Worm (Caenorhabditis elegans) whole organism, early embryonic: ENCODE results near the gene lgc-42.

Experiments used
- B0310.2 ChIP-seq: sonication (generic microtip); optimal IDR thresholded peaks from 2 replicates; lab custom pipeline; 2016; ENCODE audit warnings: mild to moderate bottlenecking, missing genetic modification characterization, missing compliant biosample characterization
- F13C5.2 ChIP-seq: sonication (generic microtip); optimal IDR thresholded peaks from 2 replicates; lab custom pipeline; 2017; ENCODE audit warnings: mild to moderate bottlenecking, missing genetic modification characterization, inconsistent platforms, missing compliant biosample characterization
- ama-1 ChIP-seq: fragments of 150-350 bp; optimal IDR thresholded peaks from 2 replicates; lab custom pipeline; 2014
- ceh-13 ChIP-seq: fragments of 200-800 bp; sonication (Bioruptor generic); optimal IDR thresholded peaks from 2 replicates; lab custom pipeline; 2018; ENCODE audit warnings: mild to moderate bottlenecking, missing genetic modification characterization, missing compliant biosample characterization
- ceh-36 ChIP-seq: sonication (generic microtip); optimal IDR thresholded peaks from 2 replicates; lab custom pipeline; 2016; ENCODE audit warnings: missing genetic modification characterization, inconsistent platforms, missing compliant biosample characterization
- ets-7 ChIP-seq: sonication (generic microtip); optimal IDR thresholded peaks from 2 replicates; lab custom pipeline; 2016; ENCODE audit warnings: missing genotype, missing genetic modification characterization, missing compliant biosample characterization
- flt-1 ChIP-seq: fragments of 200-800 bp; sonication (Bioruptor generic); IDR thresholded peaks from 2 replicates; pipeline ENCODE4 v1.3.6; 2022; ENCODE audit warnings: missing genetic modification characterization, missing compliant biosample characterization
- hmbx-1 ChIP-seq: sonication (generic microtip); optimal IDR thresholded peaks from 2 replicates; lab custom pipeline; 2016; ENCODE audit warnings: mild to moderate bottlenecking, missing genetic modification characterization, missing compliant biosample characterization
- hmg-4 ChIP-seq: fragments of 200-800 bp; sonication (Bioruptor generic); optimal IDR thresholded peaks from 2 replicates; lab custom pipeline; 2018; ENCODE audit warnings: mild to moderate bottlenecking, missing genetic modification characterization, missing compliant biosample characterization
- hnd-1 ChIP-seq: sonication (generic microtip); optimal IDR thresholded peaks from 2 replicates; lab custom pipeline; 2016; ENCODE audit warnings: missing genetic modification characterization, missing compliant biosample characterization
- sea-1 ChIP-seq: fragments of 200-800 bp; sonication (Bioruptor generic); conservative IDR thresholded peaks from 2 replicates; pipeline ENCODE4 v1.3.6; 2022; ENCODE audit warnings: missing genetic modification characterization, missing compliant biosample characterization
- tbx-37 ChIP-seq: fragments of 200-800 bp; sonication (Bioruptor generic); conservative IDR thresholded peaks from 2 replicates; pipeline ENCODE4 v1.3.6; 2022; ENCODE audit warnings: missing genetic modification reagents, missing genetic modification characterization, missing compliant biosample characterization
- tra-4 ChIP-seq: sonication (generic microtip); optimal IDR thresholded peaks from 2 replicates; lab custom pipeline; 2017; ENCODE audit warnings: missing genetic modification characterization, missing compliant biosample characterization

DNA sequence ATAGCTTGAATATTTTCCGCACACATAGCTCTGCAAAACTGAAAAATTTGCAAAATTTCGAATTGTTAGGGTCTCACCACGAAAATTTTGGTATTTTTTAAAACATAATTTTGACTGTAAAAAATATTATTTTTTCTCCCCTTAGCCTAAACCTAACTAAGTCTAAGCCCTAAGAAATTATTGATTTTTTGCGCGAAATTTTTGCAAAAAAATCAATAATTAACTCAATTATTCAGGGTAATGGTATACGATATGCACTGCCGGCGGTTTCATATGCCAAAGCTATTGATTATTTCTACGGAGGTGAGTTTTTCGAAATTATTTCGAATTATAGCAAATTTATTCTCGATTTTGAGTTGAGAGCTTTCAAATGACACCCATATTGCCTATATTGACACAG lies 3.5 kb downstream of the lgc-42 start:
- no peak for TF ChIP-seq ama-1 (lab: Kevin White, UChicago)
- no peak for TF ChIP-seq hmbx-1 (tag; lab: Kevin White, UChicago)
- TF ChIP-seq hnd-1 (tag; lab: Kevin White, UChicago): no peak
- no peak for TF ChIP-seq tra-4 (tag; lab: Kevin White, UChicago)
- no peak for TF ChIP-seq B0310.2 (tag; lab: Kevin White, UChicago)
- no peak for TF ChIP-seq hmg-4
- TF ChIP-seq ceh-13 (GFP tag; lab: Kevin White, UChicago): no peak
- TF ChIP-seq F13C5.2 (tag; lab: Kevin White, UChicago): no peak
- no peak for TF ChIP-seq flt-1 (GFP tag; lab: Robert Waterston, UW)
- TF ChIP-seq ceh-36 (tag; lab: Kevin White, UChicago): no peak
- no peak for TF ChIP-seq sea-1 (GFP tag; lab: Robert Waterston, UW)
- TF ChIP-seq ets-7 (tag; lab: Kevin White, UChicago): no peak
- TF ChIP-seq tbx-37: no peak
